Worm (Caenorhabditis elegans) whole organism, L1 larva: Measurements from ENCODE around the gene srpa-72.

Experiments
- Y116A8C.19 ChIP-seq: sonication (generic microtip); optimal IDR thresholded peaks from 2 replicates; lab custom pipeline; 2016; ENCODE audit warnings: missing compliant biosample characterization, missing genetic modification characterization, borderline replicate concordance
- lin-13 ChIP-seq: fragments of 150-350 bp; optimal IDR thresholded peaks from 2 replicates; lab custom pipeline; 2014; ENCODE audit warnings: missing biosample characterization, missing genetic modification reagents, missing genetic modification characterization

DNA sequence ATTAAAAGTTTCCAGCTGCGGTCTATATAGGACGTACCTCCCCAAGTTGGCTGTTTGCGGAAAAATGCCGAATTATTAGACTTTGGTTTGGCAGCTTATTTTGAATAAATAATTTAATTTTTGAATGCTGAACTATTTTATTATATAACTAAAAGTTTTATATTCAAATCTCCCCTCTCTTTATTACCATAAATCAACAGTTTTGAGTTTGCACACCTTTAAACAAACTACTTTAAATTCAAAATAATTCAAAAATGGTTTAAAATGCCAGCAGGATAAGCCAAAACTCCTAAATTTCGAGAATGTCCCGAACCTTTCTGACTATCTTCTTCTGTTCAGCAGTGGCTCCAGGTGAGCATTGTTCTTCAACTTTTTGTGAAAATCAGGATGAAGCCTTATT lies 8.0 kb upstream of the srpa-72 start, which contains the start of gene F08D12.3:
- TF ChIP-seq lin-13 (GFP tag; lab: Kevin White, UChicago) (no peak), Y116A8C.19 (tag; lab: Kevin White, UChicago) (no peak)
